Fruit fly (Drosophila melanogaster): Measurements from ENCODE around the gene Sfmbt.

The Sfmbt gene

dm6 chr2L:13205256-13205655 is 28.7 kb upstream of the Sfmbt start (continued):
- TF ChIP-seq CG8290 (GFP tag; optimal IDR thresholded peaks at IDR 0.05) (peak; percentile 17), CG8290 (tag; optimal IDR thresholded peaks at IDR 0.05) (peak in 1 of 2 experiments; percentile 56), kay (GFP tag; optimal IDR thresholded peaks at IDR 0.05) (no peak), sr (GFP tag; IDR thresholded peaks at IDR 0.05) (0 out of 3 replicates have a peak, but pooled peaks have one; percentile 64), dati (GFP tag; IDR thresholded peaks at IDR 0.05) (no peak), CG33557 (GFP tag; optimal IDR thresholded peaks at IDR 0.05) (peak; percentile 5), CG13624 (GFP tag; optimal IDR thresholded peaks at IDR 0.05) (peak; percentile 23), nau (GFP tag; optimal IDR thresholded peaks at IDR 0.05) (no peak), Gug (GFP tag; IDR thresholded peaks at IDR 0.05) (no peak), CG10462 (GFP tag; optimal IDR thresholded peaks at IDR 0.05) (no peak), CG6854 (GFP tag; optimal IDR thresholded peaks at IDR 0.05) (peak; percentile 63), pfk (GFP tag; optimal IDR thresholded peaks at IDR 0.05) (peak; percentile 56), crc (GFP tag; optimal IDR thresholded peaks at IDR 0.05) (no peak), chm (GFP tag; IDR thresholded peaks at IDR 0.05) (0 out of 2 replicates have a peak, but pooled peaks have one; percentile 21), CG18619 (GFP tag; optimal IDR thresholded peaks at IDR 0.05) (peak; percentile 29), Mes4 (GFP tag; optimal IDR thresholded peaks at IDR 0.05) (no peak), CG10274 (GFP tag; optimal IDR thresholded peaks at IDR 0.05) (no peak), dysf (GFP tag; IDR thresholded peaks at IDR 0.05) (peak; percentile 29; the same call in 1 of the 3 replicates), zf30C (GFP tag; optimal IDR thresholded peaks at IDR 0.05) (no peak), D19B (GFP tag; optimal IDR thresholded peaks at IDR 0.05) (no peak), Deaf1 (tag; optimal IDR thresholded peaks at IDR 0.05) (peak; percentile 44), CG31224 (GFP tag; IDR thresholded peaks at IDR 0.05) (no peak), hkb (optimal IDR thresholded peaks at IDR 0.05) (no peak), hkb (GFP tag; IDR thresholded peaks at IDR 0.05) (peak; percentile 79), CG7928 (GFP tag; optimal IDR thresholded peaks at IDR 0.05) (no peak), inv (GFP tag; IDR thresholded peaks at IDR 0.05; ENCODE audit: partially characterized antibody) (no peak), Bteb2 (GFP tag; optimal IDR thresholded peaks at IDR 0.05) (no peak), zen2 (GFP tag; IDR thresholded peaks at IDR 0.05; ENCODE audit: partially characterized antibody) (no peak), CG13123 (GFP tag; optimal IDR thresholded peaks at IDR 0.05) (no peak), slbo (GFP tag; IDR thresholded peaks at IDR 0.05) (peak; percentile 15; the same call in 1 of the 2 replicates), nom (GFP tag; optimal IDR thresholded peaks at IDR 0.05) (peak; percentile 53), CG5953 (GFP tag; IDR thresholded peaks at IDR 0.05) (0 out of 2 replicates have a peak, but pooled peaks have one; percentile 27), CG18764 (GFP tag; optimal IDR thresholded peaks at IDR 0.05) (no peak), Bdp1 (GFP tag; optimal IDR thresholded peaks at IDR 0.05) (no peak), croc (GFP tag; conservative IDR thresholded peaks at IDR 0.05) (no peak), amos (GFP tag; IDR thresholded peaks at IDR 0.05; ENCODE audit: partially characterized antibody) (no peak), CG32772 (GFP tag; IDR thresholded peaks at IDR 0.05) (no peak), grn (GFP tag; optimal IDR thresholded peaks at IDR 0.05) (no peak), bsh (GFP tag; optimal IDR thresholded peaks at IDR 0.05) (peak in 1 of 2 experiments; percentile 18), exex (tag; optimal IDR thresholded peaks at IDR 0.05) (no peak), D19A (tag; optimal IDR thresholded peaks at IDR 0.05) (no peak), CG12391 (tag; optimal IDR thresholded peaks at IDR 0.05) (no peak), Mrtf (GFP tag; IDR thresholded peaks at IDR 0.05) (no peak), CG12104 (GFP tag; optimal IDR thresholded peaks at IDR 0.05) (no peak), pnt (GFP tag; optimal IDR thresholded peaks at IDR 0.05) (no peak), zfh2 (GFP tag; optimal IDR thresholded peaks at IDR 0.05) (no peak), dpn (GFP tag; optimal IDR thresholded peaks at IDR 0.05) (no peak), Oli (tag; optimal IDR thresholded peaks at IDR 0.05) (no peak), Ets97D (GFP tag; optimal IDR thresholded peaks at IDR 0.05) (no peak), CG17568 (GFP tag; optimal IDR thresholded peaks at IDR 0.05) (no peak), dmrt99B (tag; optimal IDR thresholded peaks at IDR 0.05) (peak; percentile 23), sens (GFP tag) (peak; percentile 57)
